Worm (Caenorhabditis elegans) whole organism, L2 larva: ENCODE results near the gene Y94H6A.7.

Experiments
- aly-2 ChIP-seq: fragments of 150-350 bp; optimal IDR thresholded peaks from 2 replicates; lab custom pipeline; 2014; ENCODE audit warnings: missing biosample characterization, missing genetic modification characterization
- ama-1 ChIP-seq: fragments of 150-350 bp; optimal IDR thresholded peaks from 2 replicates; lab custom pipeline; 2018; ENCODE audit warnings: inconsistent platforms
- mbf-1 ChIP-seq: sonication (generic microtip); optimal IDR thresholded peaks from 2 replicates; lab custom pipeline; 2017; ENCODE audit warnings: missing biosample characterization, missing genetic modification characterization
- mdl-1 ChIP-seq, 2 experiments: fragments of 150-350 bp in 1 of 2; sonication (generic microtip) in 1 of 2; optimal IDR thresholded peaks; 2 replicates each; lab custom pipeline; 2017; ENCODE audit warnings: missing biosample characterization in 2 of 2, missing genetic modification characterization in 2 of 2
- nhr-11 ChIP-seq: fragments of 150-350 bp; optimal IDR thresholded peaks from 2 replicates; lab custom pipeline; 2014; ENCODE audit warnings: missing biosample characterization, missing genetic modification characterization
- unc-55 ChIP-seq: fragments of 150-350 bp; sonication (generic microtip); optimal IDR thresholded peaks from 3 replicates; lab custom pipeline; 2014; ENCODE audit warnings: missing biosample characterization, missing genetic modification reagents, missing genetic modification characterization

- TF ChIP-seq mdl-1 (tag; optimal IDR thresholded peaks at IDR 0.05; lab: Kevin White, UChicago) (no peak), aly-2 (tag; lab: Kevin White, UChicago) (no peak), mbf-1 (tag; lab: Kevin White, UChicago) (no peak), ama-1 (lab: Kevin White, UChicago) (no peak), unc-55 (GFP tag; lab: Kevin White, UChicago) (no peak), nhr-11 (tag; lab: Kevin White, UChicago) (no peak)
Measured at ce11 chrIV:2747385-2748007, 31.1 kb upstream of the Y94H6A.7 start.
